Worm (Caenorhabditis elegans) whole organism, late embryonic: ENCODE measurements around the gene F10C2.5.

Experiments used
- C08G9.2 ChIP-seq: sonication (generic microtip); optimal IDR thresholded peaks from 2 replicates; lab custom pipeline; 2016; ENCODE audit warnings: mild to moderate bottlenecking, missing genetic modification characterization, moderate library complexity, missing compliant biosample characterization
- F13H6.1 ChIP-seq: sonication (generic microtip); optimal IDR thresholded peaks from 2 replicates; lab custom pipeline; 2016; ENCODE audit warnings: missing genetic modification characterization, missing compliant biosample characterization
- K09A11.1 ChIP-seq: sonication (generic microtip); optimal IDR thresholded peaks from 2 replicates; lab custom pipeline; 2017; ENCODE audit warnings: antibody characterized with exemption, mild to moderate bottlenecking, missing genetic modification characterization, missing compliant biosample characterization; ENCODE audit not compliant: insufficient read depth
- T23F11.4 ChIP-seq: fragments of 200-800 bp; sonication (Bioruptor generic); optimal IDR thresholded peaks from 2 replicates; lab custom pipeline; 2018; ENCODE audit warnings: mild to moderate bottlenecking, missing genetic modification characterization, missing compliant biosample characterization
- Y22D7AL.16 ChIP-seq: sonication (generic microtip); optimal IDR thresholded peaks from 2 replicates; lab custom pipeline; 2016; ENCODE audit warnings: missing genetic modification characterization, missing compliant biosample characterization
- ahr-1 ChIP-seq: sonication (generic microtip); optimal IDR thresholded peaks from 2 replicates; lab custom pipeline; 2016; ENCODE audit warnings: missing genetic modification characterization, missing compliant biosample characterization
- ama-1 ChIP-seq: fragments of 150-350 bp; optimal IDR thresholded peaks from 2 replicates; lab custom pipeline; 2014
- ceh-14 ChIP-seq: sonication (generic microtip); optimal IDR thresholded peaks from 2 replicates; lab custom pipeline; 2016; ENCODE audit warnings: missing genotype, missing genetic modification characterization, missing compliant biosample characterization
- ceh-18 ChIP-seq: sonication (generic microtip); optimal IDR thresholded peaks from 2 replicates; lab custom pipeline; 2016; ENCODE audit warnings: missing genetic modification characterization, missing compliant biosample characterization
- ceh-19 ChIP-seq: fragments of 200-800 bp; sonication (Bioruptor generic); optimal IDR thresholded peaks from 2 replicates; lab custom pipeline; 2018; ENCODE audit warnings: mild to moderate bottlenecking, missing genetic modification characterization, missing compliant biosample characterization
- ceh-2 ChIP-seq: sonication (generic microtip); optimal IDR thresholded peaks from 2 replicates; lab custom pipeline; 2016; ENCODE audit warnings: missing genotype, missing genetic modification characterization, missing compliant biosample characterization
- ceh-22 ChIP-seq: sonication (generic microtip); optimal IDR thresholded peaks from 2 replicates; lab custom pipeline; 2017; ENCODE audit warnings: missing biosample characterization, missing genetic modification characterization
- ceh-30 ChIP-seq: fragments of 150-350 bp; optimal IDR thresholded peaks from 2 replicates; lab custom pipeline; 2014; ENCODE audit warnings: missing biosample characterization, missing genetic modification characterization
- ceh-31 ChIP-seq: sonication (generic microtip); optimal IDR thresholded peaks from 2 replicates; lab custom pipeline; 2016; ENCODE audit warnings: missing genetic modification characterization, missing compliant biosample characterization
- ceh-45 ChIP-seq: fragments of 200-800 bp; sonication (Bioruptor generic); IDR thresholded peaks from 2 replicates; pipeline ENCODE4 v1.3.6; 2022; ENCODE audit warnings: missing genetic modification reagents, missing genetic modification characterization, missing compliant biosample characterization
- ceh-9 ChIP-seq: sonication (generic microtip); optimal IDR thresholded peaks from 2 replicates; lab custom pipeline; 2016; ENCODE audit warnings: mild to moderate bottlenecking, missing genetic modification characterization, inconsistent platforms, missing compliant biosample characterization
- elt-4 ChIP-seq: sonication (generic microtip); optimal IDR thresholded peaks from 2 replicates; lab custom pipeline; 2016; ENCODE audit warnings: missing genetic modification characterization, missing compliant biosample characterization
- ets-4 ChIP-seq: sonication (generic microtip); optimal IDR thresholded peaks from 2 replicates; lab custom pipeline; 2016; ENCODE audit warnings: missing genetic modification characterization, missing compliant biosample characterization
- fkh-10 ChIP-seq: fragments of 150-350 bp; optimal IDR thresholded peaks from 2 replicates; lab custom pipeline; 2014; ENCODE audit warnings: missing biosample characterization, missing genetic modification reagents, missing genetic modification characterization
- fkh-6 ChIP-seq: sonication (generic microtip); optimal IDR thresholded peaks from 2 replicates; lab custom pipeline; 2016; ENCODE audit warnings: missing genetic modification characterization, missing compliant biosample characterization
- hlh-13 ChIP-seq: fragments of 200-800 bp; sonication (Bioruptor generic); optimal IDR thresholded peaks from 2 replicates; lab custom pipeline; 2018; ENCODE audit warnings: mild to moderate bottlenecking, missing genetic modification characterization, missing compliant biosample characterization
- hlh-30 ChIP-seq: sonication (generic microtip); optimal IDR thresholded peaks from 2 replicates; lab custom pipeline; 2017; ENCODE audit warnings: antibody characterized with exemption, missing genetic modification characterization, missing compliant biosample characterization; ENCODE audit not compliant: insufficient read depth
- hlh-6 ChIP-seq: sonication (generic microtip); optimal IDR thresholded peaks from 2 replicates; lab custom pipeline; 2016; ENCODE audit warnings: missing genotype, missing genetic modification characterization, missing compliant biosample characterization
- hlh-8 ChIP-seq: sonication (generic microtip); optimal IDR thresholded peaks from 2 replicates; lab custom pipeline; 2016; ENCODE audit warnings: missing genotype, missing genetic modification characterization, missing compliant biosample characterization
- lim-6 ChIP-seq: sonication (generic microtip); optimal IDR thresholded peaks from 2 replicates; lab custom pipeline; 2016; ENCODE audit warnings: missing genetic modification characterization, missing compliant biosample characterization
- lin-11 ChIP-seq: fragments of 200-800 bp; sonication (Bioruptor generic); optimal IDR thresholded peaks from 2 replicates; lab custom pipeline; 2018; ENCODE audit warnings: mild to moderate bottlenecking, missing genetic modification characterization, missing compliant biosample characterization
- mec-3 ChIP-seq: sonication (generic microtip); optimal IDR thresholded peaks from 2 replicates; lab custom pipeline; 2016; ENCODE audit warnings: borderline replicate concordance, missing genetic modification characterization, missing compliant biosample characterization
- nfya-1 ChIP-seq: sonication (generic microtip); optimal IDR thresholded peaks from 2 replicates; lab custom pipeline; 2017; ENCODE audit warnings: missing genetic modification characterization, mild to moderate bottlenecking, missing compliant biosample characterization, antibody characterized with exemption, moderate library complexity
- nhr-11 ChIP-seq: fragments of 150-350 bp; optimal IDR thresholded peaks from 2 replicates; lab custom pipeline; 2014; ENCODE audit warnings: missing biosample characterization, missing genetic modification characterization
- pag-3 ChIP-seq: sonication (generic microtip); optimal IDR thresholded peaks from 2 replicates; lab custom pipeline; 2016; ENCODE audit warnings: missing compliant biosample characterization, missing genetic modification characterization, borderline replicate concordance
- pat-9 ChIP-seq: fragments of 200-800 bp; sonication (Bioruptor generic); optimal IDR thresholded peaks from 2 replicates; lab custom pipeline; 2018; ENCODE audit warnings: mild to moderate bottlenecking, missing genetic modification characterization, moderate library complexity, missing compliant biosample characterization
- pha-2 ChIP-seq: sonication (generic microtip); optimal IDR thresholded peaks from 2 replicates; lab custom pipeline; 2017; ENCODE audit warnings: mild to moderate bottlenecking, missing genetic modification characterization, missing compliant biosample characterization
- pqm-1 ChIP-seq: sonication (generic microtip); optimal IDR thresholded peaks from 2 replicates; lab custom pipeline; 2016; ENCODE audit warnings: missing genetic modification characterization, missing compliant biosample characterization
- pros-1 ChIP-seq: fragments of 150-350 bp; optimal IDR thresholded peaks from 2 replicates; lab custom pipeline; 2014; ENCODE audit warnings: missing biosample characterization, missing genetic modification reagents, missing genetic modification characterization
- ref-2 ChIP-seq: sonication (generic microtip); optimal IDR thresholded peaks from 2 replicates; lab custom pipeline; 2016; ENCODE audit warnings: missing genetic modification characterization, missing compliant biosample characterization
- rnt-1 ChIP-seq: sonication (generic microtip); optimal IDR thresholded peaks from 2 replicates; lab custom pipeline; 2016; ENCODE audit warnings: missing genetic modification characterization, missing compliant biosample characterization
- sdc-2 ChIP-seq: sonication (generic microtip); optimal IDR thresholded peaks from 2 replicates; lab custom pipeline; 2016; ENCODE audit warnings: missing genotype, missing genetic modification characterization, missing compliant biosample characterization
- sox-4 ChIP-seq: sonication (generic microtip); optimal IDR thresholded peaks from 2 replicates; lab custom pipeline; 2017; ENCODE audit warnings: mild to moderate bottlenecking, missing genetic modification characterization, inconsistent platforms, missing compliant biosample characterization
- syd-9 ChIP-seq: sonication (generic microtip); optimal IDR thresholded peaks from 2 replicates; lab custom pipeline; 2016; ENCODE audit warnings: mild to moderate bottlenecking, missing genetic modification characterization, moderate library complexity, missing compliant biosample characterization
- tbx-2 ChIP-seq: sonication (generic microtip); optimal IDR thresholded peaks from 2 replicates; lab custom pipeline; 2016; ENCODE audit warnings: missing genetic modification characterization, missing compliant biosample characterization
- tbx-7 ChIP-seq: sonication (generic microtip); optimal IDR thresholded peaks from 2 replicates; lab custom pipeline; 2016; ENCODE audit warnings: missing genotype, missing genetic modification characterization, missing compliant biosample characterization
- ttx-3 ChIP-seq: sonication (generic microtip); optimal IDR thresholded peaks from 2 replicates; lab custom pipeline; 2016; ENCODE audit warnings: missing genetic modification reagents, missing genetic modification characterization, missing compliant biosample characterization
- unc-3 ChIP-seq, 2 experiments: fragments of 200-800 bp in 1 of 2; sonication (Bioruptor generic) in 1 of 2; sonication (generic microtip) in 1 of 2; conservative IDR thresholded peaks in 1 of 2; optimal IDR thresholded peaks in 1 of 2; 2 replicates each; pipeline versions ENCODE4 v1.3.6 to Lab custom; 2016 to 2022; ENCODE audit warnings: missing compliant biosample characterization in 2 of 2, missing genetic modification characterization in 2 of 2, missing genetic modification reagents in 1 of 2
- unc-42 ChIP-seq: sonication (generic microtip); optimal IDR thresholded peaks from 2 replicates; lab custom pipeline; 2016; ENCODE audit warnings: missing genotype, missing genetic modification characterization, missing compliant biosample characterization
- unc-55 ChIP-seq: sonication (generic microtip); optimal IDR thresholded peaks from 2 replicates; lab custom pipeline; 2017; ENCODE audit warnings: missing biosample characterization, missing genetic modification reagents, missing genetic modification characterization
- unc-86 ChIP-seq: sonication (generic microtip); optimal IDR thresholded peaks from 2 replicates; lab custom pipeline; 2016; ENCODE audit warnings: missing genetic modification characterization, missing compliant biosample characterization
- ztf-16 ChIP-seq: sonication (generic microtip); optimal IDR thresholded peaks from 2 replicates; lab custom pipeline; 2017; ENCODE audit warnings: missing genetic modification characterization, missing compliant biosample characterization

F10C2.5 gene

ce11 chrV:12024273-12024672 lies 21.0 kb upstream of the F10C2.5 start (continued):
- TF ChIP-seq hlh-6 (tag; lab: Kevin White, UChicago) (peak; percentile 43), unc-86 (tag; lab: Kevin White, UChicago) (peak; percentile 11)
- TF ChIP-seq, all 69 proteins: peak for 20

ce11 chrV:12025683-12026082 lies 19.5 kb upstream of the F10C2.5 start:
- TF ChIP-seq mec-3 (tag; lab: Kevin White, UChicago) (no peak), fkh-6 (tag; lab: Kevin White, UChicago) (no peak), ceh-14 (peak; percentile 9), ceh-31 (tag; lab: Kevin White, UChicago) (peak; percentile 45), unc-42 (tag; lab: Kevin White, UChicago) (peak; percentile 97)

ce11 chrV:12026878-12027477 lies 18.3 kb upstream of the F10C2.5 start:
- TF ChIP-seq ceh-31 (tag; lab: Kevin White, UChicago): peak; percentile 76
- no peak for TF ChIP-seq pqm-1 (tag; lab: Kevin White, UChicago)
- TF ChIP-seq elt-4 (tag; lab: Kevin White, UChicago): no peak
- TF ChIP-seq rnt-1 (tag; lab: Kevin White, UChicago): peak; percentile 16
- TF ChIP-seq lim-6 (tag; lab: Kevin White, UChicago): no peak
- no peak for TF ChIP-seq ahr-1 (tag; lab: Kevin White, UChicago)
- no peak for TF ChIP-seq pha-2 (tag; lab: Kevin White, UChicago)
- no peak for TF ChIP-seq pat-9
- TF ChIP-seq hlh-30 (tag; lab: Kevin White, UChicago): no peak
- TF ChIP-seq fkh-6 (tag; lab: Kevin White, UChicago): no peak
- no peak for TF ChIP-seq Y22D7AL.16
- no peak for TF ChIP-seq ceh-9 (tag; lab: Kevin White, UChicago)
- TF ChIP-seq fkh-10 (GFP tag; lab: Kevin White, UChicago): peak; percentile 24
- TF ChIP-seq ceh-19 (GFP tag; lab: Kevin White, UChicago): peak; percentile 38
- no peak for TF ChIP-seq ama-1 (lab: Kevin White, UChicago)
- TF ChIP-seq F13H6.1 (tag; lab: Kevin White, UChicago): peak; percentile 6
- TF ChIP-seq tbx-2 (tag; lab: Kevin White, UChicago): peak; percentile 53
- TF ChIP-seq T23F11.4: no peak
- no peak for TF ChIP-seq ceh-30 (tag; lab: Kevin White, UChicago)
- peak; percentile 53 for TF ChIP-seq pros-1
- TF ChIP-seq K09A11.1 (tag; lab: Kevin White, UChicago): no peak
- peak; percentile 78 for TF ChIP-seq unc-55 (GFP tag; lab: Kevin White, UChicago)
- no peak for TF ChIP-seq tbx-7 (tag; lab: Kevin White, UChicago)
- TF ChIP-seq ceh-22: no peak
- no peak for TF ChIP-seq mec-3 (tag; lab: Kevin White, UChicago)
- peak; percentile 48 for TF ChIP-seq nfya-1
- peak; percentile 62 for TF ChIP-seq ceh-14
- TF ChIP-seq ref-2 (tag; lab: Kevin White, UChicago): peak; percentile 43
- peak; percentile 89 for TF ChIP-seq ceh-18 (tag; lab: Kevin White, UChicago)
- no peak for TF ChIP-seq unc-3 (GFP tag; conservative IDR thresholded peaks at IDR 0.05; lab: Robert Waterston, UW)
- peak; percentile 32 for TF ChIP-seq unc-3 (tag; optimal IDR thresholded peaks at IDR 0.05; lab: Kevin White, UChicago)
- TF ChIP-seq sdc-2: no peak
- no peak for TF ChIP-seq lin-11
- TF ChIP-seq unc-42 (tag; lab: Kevin White, UChicago): peak; percentile 74
- TF ChIP-seq ttx-3 (tag; lab: Kevin White, UChicago): no peak
- TF ChIP-seq hlh-6 (tag; lab: Kevin White, UChicago): peak; percentile 33
- no peak for TF ChIP-seq ets-4
- no peak for TF ChIP-seq ztf-16 (tag; lab: Kevin White, UChicago)
- no peak for TF ChIP-seq hlh-13
- peak; percentile 37 for TF ChIP-seq sox-4
- TF ChIP-seq pag-3: no peak
- peak; percentile 17 for TF ChIP-seq syd-9 (tag; lab: Kevin White, UChicago)
- no peak for TF ChIP-seq ceh-2 (tag; lab: Kevin White, UChicago)
- TF ChIP-seq nhr-11 (tag; lab: Kevin White, UChicago): no peak
- TF ChIP-seq hlh-8: peak; percentile 50
- TF ChIP-seq C08G9.2: no peak
- TF ChIP-seq ceh-45: no peak
